Worm (Caenorhabditis elegans) whole organism, young adult: ENCODE results near the gene vha-12.
"Not testable (repeated sequence)": the region's sequence is repeated elsewhere in the genome, so short reads cannot be mapped to it uniquely, and the experiment has no call there.

Source experiments
- B0336.3 ChIP-seq: fragments of 200-800 bp; sonication (Bioruptor generic); IDR thresholded peaks from 2 replicates; pipeline ENCODE4 v1.3.6; 2022; ENCODE audit warnings: missing genetic modification characterization, missing compliant biosample characterization
- lin-54 ChIP-seq: fragments of 200-800 bp; sonication (Bioruptor generic); optimal IDR thresholded peaks from 2 replicates; lab custom pipeline; 2018; ENCODE audit warnings: mild to moderate bottlenecking, missing genetic modification characterization, missing compliant biosample characterization
- tbp1 ChIP-seq: fragments of 200-800 bp; sonication (Bioruptor generic); optimal IDR thresholded peaks from 2 replicates; lab custom pipeline; 2018; ENCODE audit warnings: mild to moderate bottlenecking, missing genetic modification characterization, missing compliant biosample characterization

DNA sequence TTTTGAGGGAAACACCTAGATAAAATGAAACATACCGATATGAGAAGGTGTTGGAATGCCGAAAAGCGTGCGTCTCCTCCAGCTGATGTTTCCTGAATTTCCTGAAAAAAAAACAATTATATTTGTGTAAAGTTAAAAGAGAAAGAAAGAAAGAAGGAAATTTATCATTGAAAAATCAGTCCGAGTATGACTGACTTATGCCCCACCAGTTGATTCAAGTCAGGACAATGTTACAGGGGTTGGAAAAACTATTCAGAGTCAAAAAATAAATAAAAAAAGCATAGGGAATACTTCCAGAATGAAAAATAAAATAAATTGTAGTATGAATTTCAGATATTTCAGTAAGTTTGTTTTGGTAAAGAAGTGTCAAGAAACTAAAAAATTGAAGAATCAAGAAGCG is 16.5 kb downstream of the vha-12 start, which contains the start of gene F20B6.9:
- not testable (repeated sequence) for TF ChIP-seq tbp1 (GFP tag; lab: Kevin White, UChicago); B0336.3 (GFP tag; lab: Robert Waterston, UW); lin-54 (GFP tag; lab: Kevin White, UChicago)
